Worm (Caenorhabditis elegans) whole organism, L1 larva: Measurements from ENCODE around the gene oac-11.

Experiments
- dpl-1 ChIP-seq, 3 experiments: fragments of 150-350 bp in 2 of 3; sonication (generic microtip) in 1 of 3; optimal IDR thresholded peaks; 2 replicates each; lab custom pipeline; 2014 to 2017; ENCODE audit warnings: missing biosample characterization in 3 of 3, missing genetic modification characterization in 3 of 3, missing genetic modification reagents in 3 of 3
- egl-27 ChIP-seq, 2 experiments: fragments of 150-350 bp in 1 of 2; sonication (generic microtip); optimal IDR thresholded peaks; 3 replicates each; lab custom pipeline; 2017 to 2018; ENCODE audit warnings: missing biosample characterization in 2 of 2, missing genetic modification characterization in 2 of 2, missing genetic modification reagents in 2 of 2
- elt-2 ChIP-seq: sonication (generic microtip); optimal IDR thresholded peaks from 2 replicates; lab custom pipeline; 2016; ENCODE audit warnings: missing genetic modification characterization, mild to moderate bottlenecking, inconsistent platforms, missing compliant biosample characterization, missing genetic modification reagents
- mdl-1 ChIP-seq, 2 experiments: fragments of 150-350 bp; optimal IDR thresholded peaks; 2 replicates each; lab custom pipeline; 2014 to 2017; ENCODE audit warnings: missing biosample characterization in 2 of 2, missing genetic modification characterization in 2 of 2, inconsistent platforms in 1 of 2
- nhr-19 ChIP-seq: fragments of 200-800 bp; sonication (Bioruptor generic); conservative IDR thresholded peaks from 2 replicates; pipeline ENCODE4 v1.3.6; 2022; ENCODE audit warnings: missing genetic modification characterization, missing compliant biosample characterization
- pqm-1 ChIP-seq: sonication (generic microtip); optimal IDR thresholded peaks from 3 replicates; lab custom pipeline; 2017; ENCODE audit warnings: missing biosample characterization, missing genetic modification characterization
- rnt-1 ChIP-seq: sonication (generic microtip); optimal IDR thresholded peaks from 2 replicates; lab custom pipeline; 2016; ENCODE audit warnings: mild to moderate bottlenecking, missing genetic modification characterization, moderate library complexity, missing compliant biosample characterization
- sox-4 ChIP-seq: sonication (generic microtip); optimal IDR thresholded peaks from 2 replicates; lab custom pipeline; 2016; ENCODE audit warnings: missing genetic modification characterization, missing compliant biosample characterization

- TF ChIP-seq mdl-1 (tag; optimal IDR thresholded peaks at IDR 0.05; lab: Kevin White, UChicago) (peak in 1 of 2 experiments; percentile 27), dpl-1 (GFP tag; optimal IDR thresholded peaks at IDR 0.05; lab: Kevin White, UChicago) (peak; percentile 24 to 43 (median 31)), nhr-19 (GFP tag; lab: Robert Waterston, UW) (peak; percentile 56), sox-4 (tag; lab: Kevin White, UChicago) (no peak), egl-27 (tag; optimal IDR thresholded peaks at IDR 0.05; lab: Kevin White, UChicago) (no peak), rnt-1 (tag; lab: Kevin White, UChicago) (peak; percentile 54), pqm-1 (tag; lab: Kevin White, UChicago) (no peak), elt-2 (peak; percentile 5)
Observed at ce11 chrII:3896920-3897319, 36.2 kb upstream of the oac-11 start.
